Worm (Caenorhabditis elegans): ENCODE measurements around the gene C33D9.3.
A peak's percentile ranks its signal among the peaks of the same experiment; 100 is the strongest.

C33D9.3 gene

DNA sequence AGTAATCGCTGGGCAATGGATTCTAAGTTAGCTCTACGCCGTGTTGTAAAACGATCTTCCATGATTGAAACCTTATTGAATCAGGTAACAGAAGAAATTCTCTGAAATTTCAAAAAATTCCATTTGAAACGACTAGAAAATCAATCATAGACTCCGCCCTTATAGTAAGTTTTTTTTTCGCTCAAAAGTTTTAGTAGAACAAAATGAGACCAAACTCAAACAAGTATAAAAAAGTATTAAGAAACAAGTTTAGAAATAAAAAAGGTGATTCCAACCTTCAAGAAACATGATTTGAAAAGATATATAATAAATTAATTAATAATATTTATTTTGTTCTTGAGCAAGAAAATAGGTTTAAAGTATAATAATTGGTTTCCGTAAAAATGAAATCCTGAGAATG, 14.7 kb downstream of the C33D9.3 start, which contains the start of gene C33D9.6:
Gene C33D9.6 (minus strand): TSS at position 101 of the 400 bp plus-strand sequence.
- TF ChIP-seq nhr-10 (tag; optimal IDR thresholded peaks at IDR 0.05) (no peak), aha-1 (tag) (peak; percentile 50)

DNA sequence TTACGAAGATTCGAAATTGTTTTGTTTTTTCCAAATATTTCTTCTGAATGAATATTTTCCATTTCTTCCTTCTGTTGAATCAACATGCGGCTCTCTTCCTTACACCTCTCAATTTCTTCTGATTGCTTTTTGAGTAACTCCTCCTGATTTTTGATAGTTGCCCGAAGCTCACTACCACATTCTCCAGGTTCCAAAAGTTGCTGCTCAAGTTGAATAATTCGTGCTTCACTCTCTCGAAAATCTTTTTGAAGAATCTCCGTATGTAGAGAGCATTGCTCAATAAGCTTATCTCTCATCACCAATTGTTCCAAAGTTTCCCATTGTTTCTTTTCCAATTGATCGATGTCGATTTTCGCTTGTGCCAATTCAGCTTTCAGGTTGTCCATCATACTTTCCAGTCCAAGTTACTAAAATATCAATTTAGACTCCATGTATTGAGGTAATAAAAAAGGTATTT, 19.9 kb downstream of the C33D9.3 start, which contains the start of gene F20C5.6:
Gene F20C5.6 (minus strand): TSS at position 407 of the 457 bp plus-strand sequence.
- no peak for TF ChIP-seq mdt-29 (GFP tag; IDR thresholded peaks at IDR 0.05)
- no peak for TF ChIP-seq nhr-102 (tag; optimal IDR thresholded peaks at IDR 0.05)
- TF ChIP-seq ZK337.2 (GFP tag; IDR thresholded peaks at IDR 0.05): no peak
- no peak for TF ChIP-seq tag-97 (GFP tag; IDR thresholded peaks at IDR 0.05)
- TF ChIP-seq nhr-25 (tag; optimal IDR thresholded peaks at IDR 0.05; ENCODE audit: borderline replicate concordance, insufficient read depth): no peak
- TF ChIP-seq hif-1 (tag; optimal IDR thresholded peaks at IDR 0.05): no peak
- TF ChIP-seq set-16 (GFP tag; IDR thresholded peaks at IDR 0.05): no peak

DNA sequence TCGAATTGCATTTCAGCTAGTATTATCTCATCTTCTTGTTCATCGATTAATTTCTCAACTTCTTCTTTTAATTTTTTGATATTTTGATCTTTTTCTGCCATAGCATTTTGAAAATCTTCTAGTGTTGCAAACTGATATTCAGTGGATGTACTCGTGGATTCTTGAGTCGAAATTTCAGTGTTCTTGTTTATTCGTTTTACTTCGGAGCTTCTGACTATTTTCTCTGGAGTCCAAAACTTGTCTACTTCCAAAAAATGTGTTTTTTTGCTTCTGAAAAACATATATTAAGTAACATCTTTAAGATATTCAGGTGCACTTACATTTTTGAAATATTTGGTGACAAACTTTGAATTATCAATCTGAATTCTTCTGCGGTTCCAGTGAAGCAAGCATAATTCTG, 23.2 kb downstream of the C33D9.3 start, which contains the start of gene F20C5.5:
Gene F20C5.5 (minus strand): TSS at position 101 of the 400 bp plus-strand sequence.
- TF ChIP-seq aha-1 (tag) (peak; percentile 39), cey-2 (tag; optimal IDR thresholded peaks at IDR 0.05; ENCODE audit: borderline replicate concordance, insufficient read depth) (no peak)

DNA sequence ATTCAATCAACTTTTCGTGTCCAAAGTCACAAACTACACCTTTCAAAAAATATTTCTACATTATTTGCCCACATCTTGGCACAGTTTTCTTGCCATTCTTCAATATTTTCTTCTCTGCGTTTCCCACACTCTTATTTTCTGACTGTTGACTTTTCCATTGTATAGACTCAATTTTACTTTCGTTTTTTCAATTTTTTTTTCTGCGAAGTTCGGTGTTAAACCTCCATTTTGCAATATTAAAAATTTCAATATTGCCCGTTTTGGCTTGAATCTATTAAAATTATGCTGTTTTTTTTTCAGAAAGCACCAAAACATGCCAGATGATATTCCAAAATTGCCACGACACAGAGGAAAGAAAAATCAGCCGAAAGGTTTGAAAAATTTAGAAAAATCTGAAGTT, 28.1 kb downstream of the C33D9.3 start, which contains the start of gene cdc-50.B:
Gene cdc-50.B (plus strand): TSS at position 301 of the 400 bp plus-strand sequence.
- no peak for TF ChIP-seq mdt-29 (GFP tag; IDR thresholded peaks at IDR 0.05)
- TF ChIP-seq nhr-28 (tag; optimal IDR thresholded peaks at IDR 0.05): peak; percentile 27
- no peak for TF ChIP-seq lin-1 (GFP tag; IDR thresholded peaks at IDR 0.05)
- no peak for TF ChIP-seq unc-130 (GFP tag; optimal IDR thresholded peaks at IDR 0.05)
- no peak for TF ChIP-seq pha-4 (GFP tag; IDR thresholded peaks at IDR 0.05)
- no peak for TF ChIP-seq pha-4 (tag; optimal IDR thresholded peaks at IDR 0.05)

DNA sequence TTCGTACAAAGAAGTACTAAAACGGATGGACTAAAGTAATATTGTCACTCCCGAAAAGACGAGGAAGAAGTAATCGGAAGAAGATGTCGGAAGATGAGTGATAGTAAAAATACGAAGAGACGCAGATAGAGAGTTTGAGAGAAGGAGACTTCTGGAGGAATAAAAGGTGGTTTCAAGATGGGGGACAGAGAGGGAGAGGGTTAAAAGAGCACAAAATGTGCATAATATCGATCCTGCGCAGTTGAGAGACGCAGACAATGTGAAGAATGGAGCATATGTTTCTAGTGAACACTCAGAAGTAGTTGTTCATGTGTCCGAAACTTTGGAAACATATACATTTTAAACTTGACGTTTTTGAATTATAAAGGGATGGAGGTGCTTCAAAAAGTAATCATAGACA, 30.2 kb downstream of the C33D9.3 start:
- TF ChIP-seq ceh-62 (tag; optimal IDR thresholded peaks at IDR 0.05): no peak
- TF ChIP-seq nhr-48 (tag; optimal IDR thresholded peaks at IDR 0.05): no peak
- TF ChIP-seq madf-9 (GFP tag; conservative IDR thresholded peaks at IDR 0.05): no peak
- TF ChIP-seq ama-1 (optimal IDR thresholded peaks at IDR 0.05): no peak
- no peak for TF ChIP-seq nhr-25 (tag; optimal IDR thresholded peaks at IDR 0.05; ENCODE audit: borderline replicate concordance, insufficient read depth)
- TF ChIP-seq aha-1 (tag): peak; percentile 32
- TF ChIP-seq fkh-10 (GFP tag; optimal IDR thresholded peaks at IDR 0.05): peak; percentile 94
- no peak for TF ChIP-seq madf-5 (GFP tag; IDR thresholded peaks at IDR 0.05)
- TF ChIP-seq dmd-6 (GFP tag; IDR thresholded peaks at IDR 0.05): no peak
- peak; percentile 61 for TF ChIP-seq ctbp-1 (GFP tag; IDR thresholded peaks at IDR 0.05)
- no peak for TF ChIP-seq nhr-237 (tag; optimal IDR thresholded peaks at IDR 0.05)
- peak; percentile 62 for TF ChIP-seq rbr-2 (tag; optimal IDR thresholded peaks at IDR 0.05)
- TF ChIP-seq ceh-28 (tag; optimal IDR thresholded peaks at IDR 0.05): peak; percentile 16
- TF ChIP-seq nhr-28 (tag; optimal IDR thresholded peaks at IDR 0.05): no peak
- peak; percentile 30 for TF ChIP-seq hlh-30 (tag; optimal IDR thresholded peaks at IDR 0.05; ENCODE audit: insufficient read depth)
- TF ChIP-seq nhr-102 (tag; optimal IDR thresholded peaks at IDR 0.05): no peak
- TF ChIP-seq ZK337.2 (GFP tag; IDR thresholded peaks at IDR 0.05): no peak
- peak; percentile 61 for TF ChIP-seq mep-1 (tag; optimal IDR thresholded peaks at IDR 0.05)
- no peak for TF ChIP-seq egl-43 (GFP tag; IDR thresholded peaks at IDR 0.05)
- TF ChIP-seq lin-13 (GFP tag; optimal IDR thresholded peaks at IDR 0.05): no peak
- no peak for TF ChIP-seq F10B5.3 (tag; optimal IDR thresholded peaks at IDR 0.05)
- peak; percentile 13 for TF ChIP-seq nhr-6 (tag; optimal IDR thresholded peaks at IDR 0.05)
- TF ChIP-seq ces-1 (GFP tag; optimal IDR thresholded peaks at IDR 0.05): no peak
- TF ChIP-seq Y105C5A.15 (GFP tag; IDR thresholded peaks at IDR 0.05): no peak
- TF ChIP-seq unc-62 (GFP tag; optimal IDR thresholded peaks at IDR 0.05 in 1 of 2): peak in 1 of 2 experiments; percentile 98
- no peak for TF ChIP-seq unc-62 (tag; optimal IDR thresholded peaks at IDR 0.05)
- TF ChIP-seq ZK546.5 (tag; optimal IDR thresholded peaks at IDR 0.05): no peak
- no peak for TF ChIP-seq tra-1 (GFP tag; IDR thresholded peaks at IDR 0.05)
- TF ChIP-seq zag-1 (tag; optimal IDR thresholded peaks at IDR 0.05): no peak
- TF ChIP-seq daf-19 (GFP tag; conservative IDR thresholded peaks at IDR 0.05): no peak
- TF ChIP-seq unc-130 (GFP tag; optimal IDR thresholded peaks at IDR 0.05): no peak
- TF ChIP-seq ztf-11 (tag; optimal IDR thresholded peaks at IDR 0.05): no peak
- no peak for TF ChIP-seq mxl-2 (GFP tag; conservative IDR thresholded peaks at IDR 0.05)
- TF ChIP-seq T20F7.1 (GFP tag; optimal IDR thresholded peaks at IDR 0.05): no peak
